Worm (Caenorhabditis elegans): ENCODE measurements around the gene msp-45.

- TF ChIP-seq lsy-2 (tag; optimal IDR thresholded peaks at IDR 0.05) (no peak), ZK546.5 (tag; optimal IDR thresholded peaks at IDR 0.05) (no peak), nhr-25 (tag; optimal IDR thresholded peaks at IDR 0.05) (no peak), fos-1 (tag; optimal IDR thresholded peaks at IDR 0.05) (no peak), nhr-12 (tag; optimal IDR thresholded peaks at IDR 0.05) (no peak)
Observed at ce11 chrII:5194066-5194465, 37.2 kb upstream of the msp-45 start, which contains the start of gene msp-49.
